Fruit fly (Drosophila melanogaster) whole organism, embryonic: ENCODE data around the gene CG12773.

Source experiments
- Atf-2 ChIP-seq: fragments of 200-800 bp; sonication (Bioruptor generic); optimal IDR thresholded peaks from 2 replicates; lab custom pipeline; 2016; ENCODE audit warnings: missing biosample characterization, missing genetic modification characterization
- Awh ChIP-seq: fragments of 200-800 bp; sonication (Bioruptor generic); IDR thresholded peaks from 2 replicates; pipeline ENCODE4, ENCODE4 v1.3.6; 2022; ENCODE audit warnings: missing biosample characterization, missing genetic modification characterization
- BEAF-32 ChIP-seq: fragments of 200-800 bp; sonication (Bioruptor generic); optimal IDR thresholded peaks from 3 replicates; lab custom pipeline; 2017; ENCODE audit warnings: missing biosample characterization, missing genetic modification characterization, mild to moderate bottlenecking, moderate library complexity, missing genetic modification reagents
- Bgb ChIP-seq: fragments of 200-800 bp; sonication (Bioruptor generic); IDR thresholded peaks from 2 replicates; pipeline ENCODE4 v1.3.6; 2022; ENCODE audit warnings: missing biosample characterization, missing genetic modification characterization; ENCODE audit not compliant: partially characterized antibody
- CG1024 ChIP-seq: fragments of 200-800 bp; sonication (Bioruptor generic); IDR thresholded peaks from 2 replicates; pipeline ENCODE4 v1.3.6; 2022; ENCODE audit warnings: missing biosample characterization, missing genetic modification characterization
- CG1647 ChIP-seq: fragments of 200-800 bp; sonication (Bioruptor generic); optimal IDR thresholded peaks from 3 replicates; lab custom pipeline; 2016; ENCODE audit warnings: missing biosample characterization, missing genetic modification characterization
- CG17912 ChIP-seq: fragments of 200-800 bp; sonication (Bioruptor generic); optimal IDR thresholded peaks from 2 replicates; lab custom pipeline; 2018; ENCODE audit warnings: missing biosample characterization, mild to moderate bottlenecking, missing genetic modification characterization
- CG18764 ChIP-seq: fragments of 200-800 bp; sonication (Bioruptor generic); optimal IDR thresholded peaks from 3 replicates; lab custom pipeline; 2016; ENCODE audit warnings: missing biosample characterization, missing genetic modification characterization
- CG2116 ChIP-seq: fragments of 200-800 bp; sonication (Bioruptor generic); optimal IDR thresholded peaks from 3 replicates; lab custom pipeline; 2018; ENCODE audit warnings: missing biosample characterization, mild to moderate bottlenecking, missing genetic modification characterization
- CG30403 ChIP-seq: fragments of 200-800 bp; sonication (Bioruptor generic); optimal IDR thresholded peaks from 3 replicates; lab custom pipeline; 2016; ENCODE audit warnings: missing biosample characterization, missing genetic modification characterization
- CG31365 ChIP-seq: fragments of 200-800 bp; sonication (Bioruptor generic); optimal IDR thresholded peaks from 2 replicates; lab custom pipeline; 2018; ENCODE audit warnings: missing biosample characterization, mild to moderate bottlenecking, missing genetic modification characterization
- CG31441 ChIP-seq: fragments of 200-800 bp; sonication (Bioruptor generic); IDR thresholded peaks from 2 replicates; pipeline ENCODE4 v1.3.6; 2022; ENCODE audit warnings: missing biosample characterization, missing genetic modification characterization
- CG33213 ChIP-seq: fragments of 200-800 bp; sonication (Bioruptor generic); optimal IDR thresholded peaks from 3 replicates; lab custom pipeline; 2016; ENCODE audit warnings: missing biosample characterization, missing genetic modification characterization
- CG3995 ChIP-seq: fragments of 200-800 bp; sonication (Bioruptor generic); optimal IDR thresholded peaks from 3 replicates; lab custom pipeline; 2016; ENCODE audit warnings: missing biosample characterization, missing genetic modification characterization
- CG5245 ChIP-seq: fragments of 200-800 bp; sonication (Bioruptor generic); optimal IDR thresholded peaks from 3 replicates; lab custom pipeline; 2016; ENCODE audit warnings: missing biosample characterization, missing genetic modification characterization
- CG8944 ChIP-seq: fragments of 200-800 bp; sonication (Bioruptor generic); optimal IDR thresholded peaks from 3 replicates; lab custom pipeline; 2016; ENCODE audit warnings: missing biosample characterization, missing genetic modification characterization
- CG9609 ChIP-seq: fragments of 200-800 bp; sonication (Bioruptor generic); optimal IDR thresholded peaks from 3 replicates; lab custom pipeline; 2016; ENCODE audit warnings: missing biosample characterization, missing genetic modification characterization
- Chrac-16 ChIP-seq: fragments of 200-800 bp; sonication (Bioruptor generic); optimal IDR thresholded peaks from 3 replicates; lab custom pipeline; 2016; ENCODE audit warnings: missing biosample characterization, missing genetic modification characterization
- Dip3 ChIP-seq: fragments of 200-800 bp; sonication (Bioruptor generic); optimal IDR thresholded peaks from 3 replicates; lab custom pipeline; 2016; ENCODE audit warnings: missing biosample characterization, missing genetic modification characterization
- Dll ChIP-seq: fragments of 200-800 bp; sonication (Bioruptor generic); IDR thresholded peaks from 4 replicates; pipeline ENCODE4 v1.3.6; 2022; ENCODE audit warnings: missing biosample characterization, missing genetic modification characterization; ENCODE audit not compliant: partially characterized antibody
- E2f2 ChIP-seq: fragments of 200-800 bp; sonication (Bioruptor generic); IDR thresholded peaks from 2 replicates; pipeline ENCODE4 v1.3.6; 2022; ENCODE audit warnings: missing biosample characterization, missing genetic modification characterization
- HLH4C ChIP-seq: fragments of 200-800 bp; sonication (Bioruptor generic); IDR thresholded peaks from 3 replicates; pipeline ENCODE4 v1.3.6; 2022; ENCODE audit warnings: missing biosample characterization, missing genetic modification characterization; ENCODE audit not compliant: partially characterized antibody
- HLHmδ ChIP-seq: fragments of 200-800 bp; sonication (Bioruptor generic); optimal IDR thresholded peaks from 2 replicates; lab custom pipeline; 2018; ENCODE audit warnings: missing biosample characterization, mild to moderate bottlenecking, missing genetic modification characterization, moderate library complexity
- Myb ChIP-seq: fragments of 200-800 bp; sonication (Bioruptor generic); optimal IDR thresholded peaks from 2 replicates; lab custom pipeline; 2016; ENCODE audit warnings: missing biosample characterization, missing genetic modification characterization
- NfI ChIP-seq: fragments of 200-800 bp; sonication (Bioruptor generic); optimal IDR thresholded peaks from 3 replicates; lab custom pipeline; 2018; ENCODE audit warnings: missing biosample characterization, mild to moderate bottlenecking, missing genetic modification characterization, moderate library complexity
- Opbp ChIP-seq: fragments of 200-800 bp; sonication (Bioruptor generic); IDR thresholded peaks from 3 replicates; pipeline ENCODE4 v1.3.6; 2022; ENCODE audit warnings: missing biosample characterization, missing genetic modification characterization; ENCODE audit not compliant: partially characterized antibody
- Ptx1 ChIP-seq: fragments of 200-800 bp; sonication (Bioruptor generic); IDR thresholded peaks from 2 replicates; pipeline ENCODE4 v1.3.6; 2022; ENCODE audit warnings: missing biosample characterization, missing genetic modification characterization
- Side ChIP-seq: fragments of 200-800 bp; sonication (Bioruptor generic); optimal IDR thresholded peaks from 2 replicates; lab custom pipeline; 2016; ENCODE audit warnings: missing biosample characterization, missing genetic modification characterization
- Stat92E ChIP-seq, 3 experiments: fragments of >200 bp in 2 of 3; fragments of 200-800 bp in 1 of 3; sonication (Bioruptor generic) in 1 of 3; optimal IDR thresholded peaks; 2 replicates each; lab custom pipeline; 2017 to 2019; ENCODE audit warnings: missing biosample characterization in 3 of 3, missing genetic modification characterization in 3 of 3, mild to moderate bottlenecking in 1 of 3, moderate library complexity in 1 of 3
- Xrp1 ChIP-seq: fragments of 200-800 bp; sonication (Bioruptor generic); IDR thresholded peaks from 2 replicates; pipeline ENCODE4 v1.3.6; 2022; ENCODE audit warnings: missing biosample characterization, missing genetic modification characterization
- ac ChIP-seq: fragments of 200-800 bp; sonication (Bioruptor generic); optimal IDR thresholded peaks from 3 replicates; lab custom pipeline; 2017; ENCODE audit warnings: missing biosample characterization, mild to moderate bottlenecking, missing genetic modification characterization
- bab2 ChIP-seq: fragments of 200-800 bp; sonication (Bioruptor generic); optimal IDR thresholded peaks from 2 replicates; lab custom pipeline; 2016; ENCODE audit warnings: missing biosample characterization, missing genetic modification characterization
- bbx ChIP-seq: fragments of 200-800 bp; sonication (Bioruptor generic); IDR thresholded peaks from 2 replicates; pipeline ENCODE4 v1.3.6; 2022; ENCODE audit warnings: missing biosample characterization, missing genetic modification characterization; ENCODE audit not compliant: partially characterized antibody
- cas ChIP-seq: fragments of 200-800 bp; sonication (Bioruptor generic); IDR thresholded peaks from 2 replicates; pipeline ENCODE4 v1.3.6; 2022; ENCODE audit warnings: missing biosample characterization, missing genetic modification characterization
- fu2 ChIP-seq: fragments of 200-800 bp; sonication (Bioruptor generic); optimal IDR thresholded peaks from 2 replicates; lab custom pipeline; 2016; ENCODE audit warnings: missing biosample characterization, missing genetic modification characterization
- gcm ChIP-seq: fragments of 200-800 bp; sonication (Bioruptor generic); optimal IDR thresholded peaks from 2 replicates; lab custom pipeline; 2019; ENCODE audit warnings: missing biosample characterization, mild to moderate bottlenecking, missing genetic modification characterization, moderate library complexity
- grn ChIP-seq: fragments of 200-800 bp; sonication (Bioruptor generic); optimal IDR thresholded peaks from 3 replicates; lab custom pipeline; 2017; ENCODE audit warnings: missing biosample characterization, missing genetic modification characterization
- hkb ChIP-seq, 2 experiments: fragments of 200-800 bp in 1 of 2; fragments of >200 bp in 1 of 2; sonication (Bioruptor generic) in 1 of 2; IDR thresholded peaks in 1 of 2; optimal IDR thresholded peaks in 1 of 2; 2 replicates each; pipeline versions ENCODE4 v1.3.6 to Lab custom; 2017 to 2022; ENCODE audit warnings: missing biosample characterization in 1 of 2, missing genetic modification characterization in 1 of 2
- lbe ChIP-seq: fragments of 200-800 bp; sonication (Bioruptor generic); optimal IDR thresholded peaks from 2 replicates; lab custom pipeline; 2016; ENCODE audit warnings: missing biosample characterization, mild to moderate bottlenecking, missing genetic modification characterization
- mirr ChIP-seq: fragments of 200-800 bp; sonication (Bioruptor generic); optimal IDR thresholded peaks from 3 replicates; lab custom pipeline; 2018; ENCODE audit warnings: missing biosample characterization, mild to moderate bottlenecking, missing genetic modification characterization
- nerfin-1 ChIP-seq: fragments of 200-800 bp; sonication (Bioruptor generic); optimal IDR thresholded peaks from 3 replicates; lab custom pipeline; 2019; ENCODE audit warnings: missing biosample characterization, mild to moderate bottlenecking, missing genetic modification characterization, moderate library complexity
- pzg ChIP-seq: fragments of 200-800 bp; sonication (Bioruptor generic); optimal IDR thresholded peaks from 3 replicates; lab custom pipeline; 2018; ENCODE audit warnings: missing biosample characterization, mild to moderate bottlenecking, missing genetic modification characterization, moderate library complexity
- sob ChIP-seq: fragments of 200-800 bp; sonication (Bioruptor generic); IDR thresholded peaks from 2 replicates; pipeline ENCODE4 v1.3.6; 2022; ENCODE audit warnings: missing biosample characterization, missing genetic modification characterization
- stc ChIP-seq: fragments of 200-800 bp; sonication (Bioruptor generic); IDR thresholded peaks from 2 replicates; pipeline ENCODE4 v1.3.6; 2022; ENCODE audit warnings: missing biosample characterization, missing genetic modification characterization
- tgo ChIP-seq: fragments of 200-800 bp; sonication (Bioruptor generic); IDR thresholded peaks from 3 replicates; pipeline ENCODE4 v1.3.6; 2022; ENCODE audit warnings: missing biosample characterization, missing genetic modification characterization
- tx ChIP-seq: fragments of 200-800 bp; sonication (Bioruptor generic); optimal IDR thresholded peaks from 2 replicates; lab custom pipeline; 2016; ENCODE audit warnings: missing biosample characterization, missing genetic modification characterization
- usp ChIP-seq: fragments of >200 bp; optimal IDR thresholded peaks from 2 replicates; lab custom pipeline; 2017; ENCODE audit warnings: missing biosample characterization, missing genetic modification characterization
- vvl ChIP-seq: fragments of 200-800 bp; sonication (Bioruptor generic); IDR thresholded peaks from 2 replicates; pipeline ENCODE4 v1.3.6; 2022; ENCODE audit warnings: missing biosample characterization, missing genetic modification characterization
- wor ChIP-seq: fragments of 200-800 bp; sonication (Bioruptor generic); IDR thresholded peaks from 2 replicates; pipeline ENCODE4 v1.3.6; 2022; ENCODE audit warnings: missing biosample characterization, missing genetic modification characterization
- zfh1 ChIP-seq: fragments of 200-800 bp; sonication (Bioruptor generic); IDR thresholded peaks from 3 replicates; pipeline ENCODE4 v1.3.6; 2022; ENCODE audit warnings: missing biosample characterization, missing genetic modification characterization

CG12773 gene

dm6 chrX:1322214-1322613, 31.6 kb downstream of the CG12773 start, which contains the start of gene DAAM (continued):
- TF ChIP-seq vvl (GFP tag; lab: Robert Waterston, UW) (peak; percentile 71), gcm (GFP tag; lab: Kevin White, UChicago) (peak; percentile 16), CG17912 (GFP tag; lab: Kevin White, UChicago) (peak; percentile 10), stc (GFP tag; lab: Robert Waterston, UW) (no peak), wor (GFP tag; lab: Robert Waterston, UW) (no peak), CG5245 (GFP tag; lab: Kevin White, UChicago) (no peak), Dll (GFP tag; lab: Robert Waterston, UW) (0 out of 4 replicates have a peak, but pooled peaks have one; percentile 26), bab2 (no peak), Opbp (GFP tag; lab: Robert Waterston, UW) (peak; percentile 77; the same call in 2 of the 3 replicates), CG8944 (GFP tag; lab: Kevin White, UChicago) (peak; percentile 18), Awh (no peak), NfI (GFP tag; lab: Kevin White, UChicago) (peak; percentile 68), pzg (GFP tag; lab: Kevin White, UChicago) (peak; percentile 87), usp (GFP tag; lab: Kevin White, UChicago) (no peak), Ptx1 (no peak), Xrp1 (no peak), CG31365 (tag; lab: Kevin White, UChicago) (peak; percentile 30), grn (peak; percentile 60), BEAF-32 (GFP tag; lab: Kevin White, UChicago) (peak; percentile 56), tgo (GFP tag; lab: Robert Waterston, UW) (no peak), E2f2 (GFP tag; lab: Robert Waterston, UW) (peak; percentile 86), zfh1 (GFP tag; lab: Robert Waterston, UW) (peak; percentile 58; the same call in 2 of the 3 replicates), ac (GFP tag; lab: Kevin White, UChicago) (no peak), HLH4C (GFP tag; lab: Robert Waterston, UW) (peak; percentile 55), Myb (GFP tag; lab: Kevin White, UChicago) (peak; percentile 99), nerfin-1 (peak; percentile 9), hkb (optimal IDR thresholded peaks at IDR 0.05; lab: Kevin White, UChicago) (peak; percentile 75), hkb (GFP tag; IDR thresholded peaks at IDR 0.05; lab: Robert Waterston, UW) (peak; percentile 34; the same call in 1 of the 2 replicates), lbe (GFP tag; lab: Kevin White, UChicago) (no peak), CG31441 (GFP tag; lab: Robert Waterston, UW) (no peak), cas (GFP tag; lab: Robert Waterston, UW) (no peak), CG1024 (GFP tag; lab: Robert Waterston, UW) (no peak), CG30403 (GFP tag; lab: Kevin White, UChicago) (no peak), HLHmδ (GFP tag; lab: Kevin White, UChicago) (no peak), Atf-2 (GFP tag; lab: Kevin White, UChicago) (no peak), CG33213 (GFP tag; lab: Kevin White, UChicago) (peak; percentile 80), CG2116 (GFP tag; lab: Kevin White, UChicago) (peak; percentile 59), mirr (GFP tag; lab: Kevin White, UChicago) (peak; percentile 46), fu2 (GFP tag; lab: Kevin White, UChicago) (peak; percentile 5), bbx (GFP tag; lab: Robert Waterston, UW) (peak; percentile 63; the same call in 1 of the 2 replicates), Dip3 (peak; percentile 29), Side (GFP tag; lab: Kevin White, UChicago) (no peak), Stat92E (GFP tag; optimal IDR thresholded peaks at IDR 0.05; lab: Kevin White, UChicago) (no peak), sob (GFP tag; lab: Robert Waterston, UW) (peak; percentile 69), CG1647 (GFP tag; lab: Kevin White, UChicago) (peak; percentile 49), CG18764 (no peak), CG9609 (GFP tag; lab: Kevin White, UChicago) (peak; percentile 20), CG3995 (peak; percentile 25), tx (GFP tag; lab: Kevin White, UChicago) (no peak), Chrac-16 (GFP tag; lab: Kevin White, UChicago) (no peak), Bgb (GFP tag; lab: Robert Waterston, UW) (peak; percentile 62)
